Fruit fly (Drosophila melanogaster) S2 (cell line): ENCODE results near the gene CG2991.
A peak's percentile ranks its signal among the peaks of the same experiment; 100 is the strongest.

ENCODE experiments used
- CG8478 ChIP-seq: fragments of >200 bp; optimal IDR thresholded peaks from 2 replicates; lab custom pipeline; 2018
- CTCF ChIP-seq, 2 experiments: fragments of >200 bp; optimal IDR thresholded peaks; 2 replicates each; lab custom pipeline; 2018

Gene CG2991

DNA sequence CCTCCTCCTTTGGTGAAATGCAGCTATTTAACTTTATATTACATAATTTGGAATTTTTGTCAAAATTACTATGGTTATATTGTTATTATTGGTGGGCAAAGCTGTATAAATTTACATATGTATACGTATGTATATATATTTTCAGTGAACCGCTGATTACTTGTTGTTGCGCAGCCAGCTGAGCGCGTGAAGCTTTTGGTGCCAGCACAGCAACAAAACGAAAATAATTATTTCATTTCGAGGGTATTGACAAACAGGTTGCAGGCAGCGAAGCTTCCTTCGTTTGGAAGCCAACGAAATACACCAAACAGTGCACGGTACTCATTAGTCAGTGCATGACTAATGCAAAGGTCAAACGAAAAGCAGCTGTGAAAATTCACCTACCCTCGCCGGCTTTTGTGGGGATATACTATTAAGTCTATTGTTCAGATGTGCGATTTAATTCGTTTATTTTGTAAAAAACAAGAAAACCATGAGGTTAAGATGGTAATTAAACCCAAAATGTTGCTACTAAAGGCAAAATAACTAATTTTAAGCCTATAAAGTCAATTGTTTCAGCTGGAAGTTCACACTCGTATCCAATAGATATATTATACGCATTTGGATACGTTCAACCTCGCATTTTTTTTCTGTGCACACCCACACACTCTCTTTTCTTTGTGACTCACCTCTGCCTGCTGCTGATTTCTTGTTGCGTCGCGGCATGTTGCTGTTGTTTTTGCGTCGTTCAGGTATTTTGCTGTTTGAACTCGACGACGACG, 16.2 kb downstream of the CG2991 start:
- TF ChIP-seq CTCF (optimal IDR thresholded peaks at IDR 0.05; lab: Kevin White, UChicago) (no peak), CG8478 (lab: Kevin White, UChicago) (no peak)

DNA sequence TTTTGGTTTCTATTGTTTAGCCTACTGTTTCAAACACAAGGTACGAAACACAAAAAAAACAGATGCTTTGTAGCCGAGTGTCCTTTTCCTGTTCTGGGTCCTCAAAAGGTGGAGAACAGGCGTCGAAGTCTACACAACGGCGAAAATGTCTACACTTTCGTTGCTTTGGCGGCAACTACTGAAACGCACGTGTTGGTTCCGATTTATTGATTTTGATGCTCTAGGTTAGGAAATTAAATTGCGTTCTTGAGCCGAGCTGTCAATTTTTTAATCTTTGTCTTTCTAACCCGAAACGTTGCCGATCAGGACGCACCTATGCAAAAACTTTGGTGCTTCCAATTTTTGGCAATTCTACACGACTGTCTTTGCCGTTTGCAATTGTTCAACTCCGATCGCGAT, 16.8 kb downstream of the CG2991 start:
- TF ChIP-seq CTCF (optimal IDR thresholded peaks at IDR 0.05; lab: Kevin White, UChicago) (no peak), CG8478 (lab: Kevin White, UChicago) (no peak)

DNA sequence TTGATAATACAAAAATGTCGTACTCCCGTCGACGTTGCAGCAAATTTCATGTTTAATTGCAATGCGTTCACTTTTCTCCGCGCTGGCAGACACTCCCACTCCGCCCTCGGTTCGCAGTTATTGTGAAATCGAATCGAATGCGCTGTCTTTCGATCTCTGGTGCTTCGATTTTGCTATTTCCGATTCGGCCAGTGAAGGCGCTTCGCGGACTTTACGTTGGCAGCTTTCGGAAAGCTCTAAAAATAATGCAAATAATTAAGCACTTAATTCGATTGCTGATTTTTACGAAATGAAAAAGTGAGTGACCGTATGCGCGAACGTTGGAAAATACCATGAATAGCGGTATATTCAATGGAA, 17.2 kb downstream of the CG2991 start, which contains the start of gene Ifrd1:
Ifrd1 (minus strand) TSS at position 305 of the 357 bp plus-strand sequence.
- TF ChIP-seq CG8478 (lab: Kevin White, UChicago) (no peak), CTCF (optimal IDR thresholded peaks at IDR 0.05; lab: Kevin White, UChicago) (no peak)

DNA sequence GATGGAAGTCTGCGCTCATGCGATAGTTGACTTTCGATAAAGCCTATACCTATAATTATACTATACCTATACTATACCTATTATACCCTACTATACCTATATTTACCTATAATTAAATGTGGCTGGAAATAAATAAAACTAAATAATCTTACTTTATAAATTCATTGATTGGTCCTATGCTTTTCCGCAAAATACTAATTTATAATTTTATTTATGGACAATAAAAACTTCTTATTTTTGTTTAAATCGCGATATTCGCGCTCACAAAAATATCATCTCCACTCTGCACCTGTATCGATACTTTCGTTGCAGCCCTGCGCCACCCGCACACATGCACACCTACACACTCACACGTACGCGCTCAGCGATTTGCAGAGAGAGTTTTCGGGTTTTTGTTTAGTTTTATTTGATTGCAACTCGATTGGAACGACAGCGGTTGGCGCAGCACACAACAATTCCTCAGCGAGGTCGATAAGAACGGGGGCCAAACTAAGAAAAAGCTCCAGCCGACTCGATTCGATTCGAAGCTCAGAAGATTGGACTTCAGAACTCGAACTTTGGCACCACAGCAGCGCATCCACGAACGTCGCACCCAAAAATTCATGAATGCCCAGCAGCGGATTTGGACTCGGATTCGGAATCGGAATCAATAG, 17.7 kb downstream of the CG2991 start, which contains the start of gene CG8814:
CG8814 (plus strand) TSS at position 349 of the 653 bp plus-strand sequence.
- TF ChIP-seq CG8478 (lab: Kevin White, UChicago), result no peak
- TF ChIP-seq CTCF (optimal IDR thresholded peaks at IDR 0.05; lab: Kevin White, UChicago), result no peak

DNA sequence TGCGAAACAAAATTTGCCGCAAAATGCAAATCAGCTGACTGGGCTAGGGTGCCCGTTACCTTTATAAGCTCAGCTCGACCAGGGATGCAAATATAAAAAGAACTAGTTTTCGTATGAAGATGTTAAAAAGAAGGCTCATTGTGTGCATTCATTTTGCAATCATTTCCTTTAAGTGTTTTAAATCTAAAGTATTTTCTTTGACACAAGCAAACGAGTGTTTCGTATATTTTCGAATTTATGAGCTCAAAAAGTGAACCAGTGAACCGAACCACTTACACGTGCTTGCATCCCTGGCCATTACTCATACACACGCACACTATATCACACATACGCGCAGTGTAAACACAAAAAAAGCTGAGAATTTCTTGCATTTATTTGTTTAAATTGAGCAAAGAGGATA, 21.2 kb downstream of the CG2991 start, which contains the start of the genes Prx6a and Sbat:
Prx6a (minus strand) TSS at position 45 of the 400 bp plus-strand sequence.
Sbat (plus strand) TSS at position 157 of the 400 bp plus-strand sequence.
- TF ChIP-seq CG8478 (lab: Kevin White, UChicago) (no peak), CTCF (optimal IDR thresholded peaks at IDR 0.05; lab: Kevin White, UChicago) (no peak)

DNA sequence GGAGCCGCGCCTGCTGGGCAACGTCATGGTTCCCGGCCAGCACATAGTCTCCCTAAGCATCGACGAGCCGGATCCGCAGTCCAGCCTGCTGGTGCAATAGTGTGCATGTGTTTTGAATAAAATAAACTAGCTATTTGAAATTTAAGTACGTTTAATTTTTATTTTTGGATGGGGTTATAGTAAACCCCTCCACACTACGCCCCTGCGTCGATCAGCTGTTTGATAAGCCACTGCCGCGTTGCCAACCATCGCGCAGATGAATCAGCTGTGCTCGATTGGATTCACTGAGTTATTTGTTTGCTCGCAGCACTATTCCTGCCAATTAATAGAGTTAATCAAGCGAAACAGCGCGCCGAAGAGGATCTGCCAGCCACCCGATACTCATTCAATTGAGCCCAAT, 21.9 kb downstream of the CG2991 start, which contains the start of gene RabGGTb:
RabGGTb (plus strand) TSS at position 254 of the 400 bp plus-strand sequence.
- TF ChIP-seq CG8478 (lab: Kevin White, UChicago) (no peak), CTCF (optimal IDR thresholded peaks at IDR 0.05; lab: Kevin White, UChicago) (no peak)

DNA sequence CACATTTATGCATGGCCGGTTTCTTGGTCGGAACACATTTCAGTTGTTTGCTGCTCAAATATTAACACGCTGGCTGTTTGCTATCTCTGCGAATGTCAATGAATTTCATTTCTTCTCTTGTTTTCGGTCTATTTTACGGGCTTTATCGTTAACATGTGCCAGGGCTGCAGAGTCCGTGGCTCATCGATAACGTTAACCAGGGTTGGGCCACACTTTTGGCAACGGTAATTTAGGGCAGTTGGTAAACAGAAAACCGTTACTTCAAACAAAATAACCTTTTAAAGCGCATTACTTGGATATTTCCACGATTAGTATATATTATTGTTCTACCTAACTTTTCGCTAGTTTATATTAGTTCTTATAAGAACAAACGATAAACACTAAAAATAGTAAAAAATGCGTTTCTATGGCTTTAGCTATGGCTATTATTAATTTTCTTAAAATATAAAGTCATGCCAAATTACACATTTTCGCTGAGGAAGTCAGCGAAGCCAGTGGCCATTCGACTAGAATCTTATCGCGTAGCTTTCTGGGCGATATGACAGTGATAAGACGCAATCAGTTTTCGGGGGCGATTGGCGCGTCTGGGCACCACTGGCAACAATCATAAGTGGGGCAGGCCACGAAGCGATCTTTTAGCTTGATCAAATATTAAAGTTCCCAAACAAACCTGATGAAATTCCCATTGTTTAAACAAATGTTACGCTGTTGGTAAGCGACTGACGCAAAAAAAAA, 26.2 kb downstream of the CG2991 start:
- TF ChIP-seq CG8478 (lab: Kevin White, UChicago), result no peak
- TF ChIP-seq CTCF (optimal IDR thresholded peaks at IDR 0.05; lab: Kevin White, UChicago), result no peak

DNA sequence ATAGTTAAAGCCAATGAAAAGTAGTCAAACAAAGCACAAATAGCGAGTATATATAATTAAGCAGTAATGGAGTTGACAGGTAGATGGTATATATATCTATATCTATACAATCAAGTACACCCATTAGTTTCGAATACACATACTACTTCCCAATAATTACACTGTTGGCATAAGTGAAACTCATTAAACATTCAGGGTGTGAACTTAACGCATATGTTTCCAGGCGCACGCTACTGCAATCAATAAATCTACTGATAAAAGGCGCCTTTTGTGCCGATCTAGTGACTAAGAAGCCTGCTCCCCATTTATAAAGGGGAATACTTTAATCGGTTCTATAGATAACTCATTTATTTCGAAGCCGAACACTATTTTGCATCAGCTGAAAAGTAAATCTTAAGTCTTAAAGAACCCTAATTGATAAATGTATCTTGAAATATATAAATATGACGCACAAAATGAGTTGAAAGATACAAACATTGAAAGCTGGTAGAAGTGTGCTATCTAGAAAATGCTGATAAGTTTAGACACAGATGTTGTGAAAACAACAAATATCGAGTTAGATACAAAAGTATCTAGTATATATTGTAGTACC, 26.8 kb downstream of the CG2991 start:
- no peak for TF ChIP-seq CTCF (optimal IDR thresholded peaks at IDR 0.05; lab: Kevin White, UChicago)
- no peak for TF ChIP-seq CG8478 (lab: Kevin White, UChicago)

DNA sequence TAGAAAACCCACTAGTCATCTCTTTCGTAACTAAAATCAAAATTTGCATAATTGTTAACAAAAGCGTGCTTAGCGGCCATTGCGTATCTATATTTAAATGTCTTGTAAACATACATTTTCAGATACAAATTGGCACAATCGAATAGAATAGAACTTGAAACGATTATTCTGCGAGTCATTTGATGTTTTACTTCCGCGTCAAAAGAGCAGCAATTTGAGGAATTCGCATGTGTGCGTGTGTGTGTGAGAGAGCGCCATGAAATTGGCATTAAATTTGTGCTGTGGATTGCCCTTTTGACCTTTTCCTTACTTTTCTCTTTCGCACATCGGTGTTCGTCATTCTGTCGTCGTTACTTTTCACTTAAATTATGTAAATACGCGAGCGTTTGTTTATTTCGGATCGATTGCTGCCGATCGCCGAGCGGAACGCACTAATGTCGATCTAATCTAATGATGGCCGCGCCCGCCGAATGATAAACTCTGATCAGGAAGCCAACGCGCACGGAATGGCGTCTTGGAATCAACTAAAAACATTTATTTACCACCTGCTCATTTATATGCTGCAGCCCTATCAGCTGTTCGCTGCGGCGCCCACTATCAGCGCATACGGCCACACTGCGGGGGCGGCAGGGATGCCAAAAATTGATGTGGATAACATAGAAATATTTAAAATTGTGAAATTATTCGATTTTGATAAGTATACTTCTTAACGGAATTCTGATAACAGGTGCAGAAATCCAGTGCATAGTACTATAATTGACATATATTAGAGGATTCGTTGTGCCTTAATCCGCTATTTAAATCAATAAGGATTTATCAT, 27.9 kb downstream of the CG2991 start:
- TF ChIP-seq CTCF (optimal IDR thresholded peaks at IDR 0.05; lab: Kevin White, UChicago), result no peak
- TF ChIP-seq CG8478 (lab: Kevin White, UChicago), result no peak

DNA sequence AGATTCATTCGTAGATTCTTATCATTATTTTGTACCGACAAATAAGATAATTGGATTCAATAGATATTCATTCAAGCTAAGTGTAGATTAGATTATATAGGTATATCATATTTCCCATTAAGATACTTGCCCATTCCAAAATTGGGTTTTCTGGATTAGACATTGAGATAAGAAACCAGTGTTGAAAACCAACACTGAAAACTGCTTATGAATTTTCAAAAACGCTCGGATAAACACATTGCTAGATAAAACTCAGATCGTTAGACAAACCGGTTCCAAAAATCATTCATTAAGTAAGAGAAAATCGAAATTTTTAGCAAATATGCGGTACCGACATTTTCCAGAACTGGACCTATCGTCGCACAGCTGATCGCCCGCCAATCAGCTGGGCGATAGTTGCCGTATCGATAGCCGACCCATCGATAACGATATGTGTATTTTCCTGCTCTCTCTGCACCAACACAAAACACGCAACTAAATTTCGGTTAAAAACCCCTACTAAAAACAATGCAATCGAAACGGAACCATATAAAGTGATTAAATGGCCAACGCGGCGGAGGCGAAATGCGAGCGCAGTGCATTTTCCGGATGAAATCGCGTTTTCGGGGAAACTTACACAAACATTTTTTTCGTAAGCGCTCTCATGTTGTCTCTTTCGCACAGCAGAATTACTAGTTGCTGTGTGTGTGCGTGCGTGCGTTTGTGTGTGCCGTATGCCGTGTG, 28.7 kb downstream of the CG2991 start, which contains the start of the genes NTPase and lilli:
NTPase (minus strand) TSS at position 348 of the 723 bp plus-strand sequence.
lilli (plus strand) TSS at position 427 of the 723 bp plus-strand sequence.
- TF ChIP-seq CG8478 (lab: Kevin White, UChicago), result no peak
- TF ChIP-seq CTCF (optimal IDR thresholded peaks at IDR 0.05; lab: Kevin White, UChicago), result peak in 1 of 2 experiments; percentile 14

DNA sequence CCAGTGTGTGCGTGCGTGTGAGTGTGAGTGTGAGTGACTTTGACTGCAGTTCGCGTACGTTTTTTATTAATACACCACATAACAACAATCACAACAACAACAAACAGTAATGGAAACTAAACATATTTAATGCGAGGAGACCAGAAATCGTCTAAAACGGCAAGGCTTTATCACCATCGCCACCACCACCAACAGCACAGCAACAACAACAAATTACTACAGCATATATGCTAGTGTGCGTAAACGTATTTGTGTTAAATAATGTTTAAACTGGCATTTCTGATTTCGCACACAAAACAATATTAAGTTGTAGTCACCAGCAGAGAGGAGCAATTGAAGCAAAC, 29.2 kb downstream of the CG2991 start:
- TF ChIP-seq CG8478 (lab: Kevin White, UChicago) (no peak), CTCF (optimal IDR thresholded peaks at IDR 0.05; lab: Kevin White, UChicago) (no peak)

DNA sequence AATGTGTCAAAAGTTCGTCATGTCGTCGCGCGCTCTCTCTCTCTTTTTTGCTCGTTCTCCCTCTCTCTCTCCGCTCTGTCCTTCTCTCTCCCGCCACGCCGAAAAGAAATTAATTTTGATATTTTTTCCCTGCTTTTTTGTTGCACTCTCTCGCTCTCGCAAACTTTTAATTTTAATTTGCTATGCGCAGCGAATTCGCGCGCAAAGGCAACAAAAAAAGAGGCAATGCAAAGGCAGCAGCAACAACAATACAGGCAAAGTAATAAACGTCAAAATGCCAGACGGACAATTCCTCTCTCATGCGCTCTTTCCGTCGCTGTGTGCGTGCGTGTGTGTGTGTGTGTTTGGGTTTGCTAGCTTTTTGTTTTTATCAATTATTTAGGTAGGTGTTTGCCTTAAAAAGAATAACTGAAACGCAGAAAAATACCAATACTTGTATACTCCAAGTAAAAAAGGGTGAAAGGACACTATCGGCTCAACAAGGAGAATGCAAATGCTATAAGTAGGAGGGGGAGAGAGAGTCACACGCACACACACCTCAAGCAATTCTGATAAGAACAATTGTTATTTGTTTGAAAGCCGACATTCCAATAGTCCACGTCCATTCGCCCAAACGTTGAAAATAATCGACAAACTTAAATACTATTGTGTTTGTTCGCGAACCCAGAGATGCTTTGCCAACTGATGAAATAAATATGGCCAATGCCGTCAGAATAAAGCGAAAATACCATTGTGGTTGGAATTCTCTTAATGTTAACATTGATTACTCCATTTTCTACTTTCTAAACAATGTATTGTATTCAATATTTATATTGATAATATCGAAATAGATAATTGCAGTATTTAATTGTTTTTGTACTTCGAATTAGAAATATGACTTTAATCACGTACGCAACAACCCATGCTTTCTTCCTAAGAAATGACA, 29.9 kb downstream of the CG2991 start:
- TF ChIP-seq CTCF (optimal IDR thresholded peaks at IDR 0.05; lab: Kevin White, UChicago), result no peak
